Worm (Caenorhabditis elegans) whole organism, young adult: Measurements from ENCODE around the gene sel-10.
A peak's percentile ranks its signal among the peaks of the same experiment; 100 is the strongest.

Source experiments
- C17E4.6 ChIP-seq: fragments of 200-800 bp; sonication (Bioruptor generic); IDR thresholded peaks from 2 replicates; pipeline ENCODE4 v1.3.6; 2022; ENCODE audit warnings: missing genetic modification reagents, missing genetic modification characterization, missing compliant biosample characterization
- F10E7.11 ChIP-seq: sonication (generic microtip); optimal IDR thresholded peaks from 2 replicates; lab custom pipeline; 2017; ENCODE audit warnings: mild to moderate bottlenecking, missing genetic modification characterization, moderate library complexity, missing compliant biosample characterization
- Y53F4B.3 ChIP-seq: fragments of 200-800 bp; sonication (Bioruptor generic); IDR thresholded peaks from 2 replicates; pipeline ENCODE4 v1.3.6; 2022; ENCODE audit warnings: missing genetic modification reagents, missing genetic modification characterization, missing compliant biosample characterization
- Y53G8AR.9 ChIP-seq: fragments of 200-800 bp; sonication (Bioruptor generic); conservative IDR thresholded peaks from 2 replicates; pipeline ENCODE4 v1.3.6; 2022; ENCODE audit warnings: missing genetic modification reagents, missing genetic modification characterization, missing compliant biosample characterization
- Y79H2A.3 ChIP-seq: fragments of 200-800 bp; sonication (Bioruptor generic); conservative IDR thresholded peaks from 2 replicates; pipeline ENCODE4 v1.3.6; 2022; ENCODE audit warnings: missing genetic modification reagents, missing genetic modification characterization, missing compliant biosample characterization
- ZK185.1 ChIP-seq: sonication (generic microtip); optimal IDR thresholded peaks from 2 replicates; lab custom pipeline; 2016; ENCODE audit warnings: mild to moderate bottlenecking, missing genetic modification characterization, missing compliant biosample characterization; ENCODE audit not compliant: poor library complexity, severe bottlenecking
- athp-1 ChIP-seq: sonication (generic microtip); optimal IDR thresholded peaks from 2 replicates; lab custom pipeline; 2017; ENCODE audit warnings: mild to moderate bottlenecking, missing genetic modification characterization, missing compliant biosample characterization
- attf-6 ChIP-seq: fragments of 200-800 bp; sonication (Bioruptor generic); IDR thresholded peaks from 2 replicates; pipeline ENCODE4 v1.3.6; 2022; ENCODE audit warnings: missing genetic modification reagents, missing genetic modification characterization, missing compliant biosample characterization
- ccch-3 ChIP-seq: fragments of 200-800 bp; sonication (Bioruptor generic); optimal IDR thresholded peaks from 2 replicates; lab custom pipeline; 2018; ENCODE audit warnings: mild to moderate bottlenecking, missing genetic modification characterization, missing compliant biosample characterization
- cebp-1 ChIP-seq, 2 experiments: fragments of 200-800 bp in 1 of 2; sonication (Bioruptor generic) in 1 of 2; sonication (generic microtip) in 1 of 2; IDR thresholded peaks in 1 of 2; optimal IDR thresholded peaks in 1 of 2; 2 replicates each; pipeline versions ENCODE4 v1.3.6 to Lab custom; 2017 to 2022; ENCODE audit warnings: missing compliant biosample characterization in 2 of 2, missing genetic modification characterization in 2 of 2, mild to moderate bottlenecking in 1 of 2, missing genetic modification reagents in 1 of 2, moderate library complexity in 1 of 2
- ceh-100 ChIP-seq: fragments of 200-800 bp; sonication (Bioruptor generic); IDR thresholded peaks from 2 replicates; pipeline ENCODE4 v1.3.6; 2022; ENCODE audit warnings: missing genetic modification reagents, missing genetic modification characterization, missing compliant biosample characterization
- chd-7 ChIP-seq: sonication (generic microtip); optimal IDR thresholded peaks from 2 replicates; lab custom pipeline; 2016; ENCODE audit warnings: mild to moderate bottlenecking, missing genetic modification characterization, moderate library complexity, missing compliant biosample characterization
- dox-1 ChIP-seq: fragments of 200-800 bp; sonication (Bioruptor generic); IDR thresholded peaks from 2 replicates; pipeline ENCODE4 v1.3.6; 2022; ENCODE audit warnings: missing genetic modification reagents, missing genetic modification characterization, missing compliant biosample characterization
- dpl-1 ChIP-seq: fragments of 150-350 bp; optimal IDR thresholded peaks from 2 replicates; lab custom pipeline; 2014; ENCODE audit warnings: missing biosample characterization, missing genetic modification reagents, missing genetic modification characterization
- egl-44 ChIP-seq: fragments of 200-800 bp; sonication (Bioruptor generic); IDR thresholded peaks from 2 replicates; pipeline ENCODE4 v1.3.6; 2022; ENCODE audit warnings: missing genetic modification reagents, missing genetic modification characterization, missing compliant biosample characterization
- hsf-1 ChIP-seq: fragments of 200-800 bp; sonication (Bioruptor generic); IDR thresholded peaks from 2 replicates; pipeline ENCODE4 v1.3.6; 2022; ENCODE audit warnings: missing genetic modification reagents, missing genetic modification characterization, missing compliant biosample characterization
- lin-40 ChIP-seq: sonication (generic microtip); optimal IDR thresholded peaks from 2 replicates; lab custom pipeline; 2016; ENCODE audit warnings: missing genetic modification characterization, mild to moderate bottlenecking, missing compliant biosample characterization, missing genotype, missing genetic modification reagents
- lin-54 ChIP-seq: fragments of 200-800 bp; sonication (Bioruptor generic); optimal IDR thresholded peaks from 2 replicates; lab custom pipeline; 2018; ENCODE audit warnings: mild to moderate bottlenecking, missing genetic modification characterization, missing compliant biosample characterization
- lsl-1 ChIP-seq: fragments of 200-800 bp; sonication (Bioruptor generic); optimal IDR thresholded peaks from 2 replicates; lab custom pipeline; 2018; ENCODE audit warnings: mild to moderate bottlenecking, missing genetic modification characterization, moderate library complexity, missing compliant biosample characterization
- madf-10 ChIP-seq: sonication (generic microtip); optimal IDR thresholded peaks from 2 replicates; lab custom pipeline; 2016; ENCODE audit warnings: mild to moderate bottlenecking, missing genetic modification characterization, missing compliant biosample characterization
- madf-8 ChIP-seq: fragments of 200-800 bp; sonication (Bioruptor generic); conservative IDR thresholded peaks from 2 replicates; pipeline ENCODE4 v1.3.6; 2022; ENCODE audit warnings: missing genetic modification reagents, missing genetic modification characterization, missing compliant biosample characterization
- nhr-80 ChIP-seq: sonication (generic microtip); optimal IDR thresholded peaks from 2 replicates; lab custom pipeline; 2016; ENCODE audit warnings: missing genetic modification characterization, missing compliant biosample characterization
- nhr-90 ChIP-seq: sonication (generic microtip); optimal IDR thresholded peaks from 2 replicates; lab custom pipeline; 2016; ENCODE audit warnings: missing genotype, mild to moderate bottlenecking, missing genetic modification characterization, missing compliant biosample characterization
- pha-4 ChIP-seq: fragments of 150-350 bp; sonication (generic microtip); optimal IDR thresholded peaks from 2 replicates; lab custom pipeline; 2014; ENCODE audit warnings: missing biosample characterization, missing genetic modification reagents, missing genetic modification characterization
- rec-8 ChIP-seq, 2 experiments: sonication (generic microtip); optimal IDR thresholded peaks; 2 replicates each; lab custom pipeline; 2016; ENCODE audit warnings: mild to moderate bottlenecking in 2 of 2, missing genetic modification characterization in 2 of 2, missing genetic modification reagents in 2 of 2, missing genotype in 2 of 2, missing biosample characterization in 1 of 2, missing compliant biosample characterization in 1 of 2, moderate library complexity in 1 of 2
- tbp1 ChIP-seq: fragments of 200-800 bp; sonication (Bioruptor generic); optimal IDR thresholded peaks from 2 replicates; lab custom pipeline; 2018; ENCODE audit warnings: mild to moderate bottlenecking, missing genetic modification characterization, missing compliant biosample characterization
- ztf-25 ChIP-seq: fragments of 200-800 bp; sonication (Bioruptor generic); IDR thresholded peaks from 2 replicates; pipeline ENCODE4 v1.3.6; 2022; ENCODE audit warnings: missing genetic modification reagents, missing genetic modification characterization, missing compliant biosample characterization

sel-10 gene

DNA sequence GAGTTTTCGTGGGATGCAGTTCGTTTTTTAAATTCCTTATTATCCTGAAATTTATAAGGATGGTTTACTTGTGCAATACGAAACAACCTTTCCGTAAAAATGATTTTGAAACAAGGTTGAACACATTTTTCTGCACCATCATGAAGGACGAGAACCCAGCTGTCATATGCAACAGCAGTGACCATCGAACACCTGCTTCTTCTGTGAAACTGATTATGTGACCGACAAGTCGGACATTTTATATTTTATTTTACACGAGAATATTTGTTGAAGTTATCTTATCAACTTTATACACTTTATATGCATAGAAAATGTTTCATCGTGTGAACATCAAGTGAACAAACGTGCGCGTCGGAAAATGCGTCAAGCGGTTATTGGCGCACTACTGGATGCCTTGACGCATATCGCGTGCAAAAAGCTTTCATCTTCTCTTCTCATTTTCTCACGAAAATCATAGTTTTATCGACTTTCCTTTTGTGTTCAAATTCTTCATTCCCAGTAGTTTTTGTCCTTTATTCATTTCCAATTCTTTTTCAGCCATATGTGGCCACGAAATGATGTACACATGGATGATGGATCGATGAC, at the start of gene sel-10 (continued):
- no peak for TF ChIP-seq lin-54 (GFP tag; lab: Kevin White, UChicago)

DNA sequence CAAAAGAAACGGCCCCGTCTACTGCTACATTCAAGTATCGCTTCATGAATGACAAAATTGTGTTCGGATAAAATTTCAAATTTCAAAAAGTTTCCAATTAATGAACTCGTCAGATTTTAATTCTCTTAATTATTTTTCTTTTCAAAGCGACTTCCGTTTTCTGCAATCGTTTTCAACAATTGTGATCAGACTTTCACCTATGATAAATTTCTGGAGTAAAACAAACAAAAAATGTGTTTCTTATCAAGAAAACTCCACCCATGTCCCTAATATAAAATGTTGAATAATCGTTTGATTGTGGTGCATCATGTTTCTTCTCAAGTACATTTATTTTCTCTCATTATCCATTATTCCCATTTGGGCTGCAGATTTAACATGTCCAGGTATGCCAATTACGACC, 48.0 kb upstream of the sel-10 start, which contains the start of gene F20G2.5:
F20G2.5 (plus strand) TSS at position 301 of the 400 bp plus-strand sequence.
- TF ChIP-seq madf-8 (GFP tag; lab: Robert Waterston, UW), result no peak
- TF ChIP-seq F10E7.11, result no peak

DNA sequence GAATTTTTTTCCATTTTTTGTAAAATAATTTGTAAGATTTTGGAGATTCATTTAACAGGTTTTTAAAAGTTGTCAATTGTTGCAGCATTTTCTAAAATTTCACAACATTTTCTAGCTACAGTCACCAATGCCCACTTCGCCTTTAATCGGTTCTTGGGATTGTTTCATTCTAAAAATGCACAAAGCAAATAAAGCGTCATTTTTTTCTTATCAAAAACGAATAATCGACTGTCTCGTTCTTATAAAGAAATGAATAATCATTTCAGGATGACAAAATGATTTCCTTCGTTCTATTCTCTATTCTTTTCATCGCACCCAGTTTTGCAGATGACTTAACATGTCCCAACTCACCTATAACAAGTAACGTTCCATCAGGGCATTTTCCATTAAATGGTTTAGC, 43.6 kb upstream of the sel-10 start, which contains the start of gene F53C11.1:
F53C11.1 (plus strand) TSS at position 268 of the 400 bp plus-strand sequence.
- TF ChIP-seq nhr-80 (peak; percentile 46), dpl-1 (GFP tag; lab: Kevin White, UChicago) (no peak), Y53F4B.3 (GFP tag; lab: Robert Waterston, UW) (no peak), lsl-1 (no peak), Y79H2A.3 (GFP tag; lab: Robert Waterston, UW) (no peak)

DNA sequence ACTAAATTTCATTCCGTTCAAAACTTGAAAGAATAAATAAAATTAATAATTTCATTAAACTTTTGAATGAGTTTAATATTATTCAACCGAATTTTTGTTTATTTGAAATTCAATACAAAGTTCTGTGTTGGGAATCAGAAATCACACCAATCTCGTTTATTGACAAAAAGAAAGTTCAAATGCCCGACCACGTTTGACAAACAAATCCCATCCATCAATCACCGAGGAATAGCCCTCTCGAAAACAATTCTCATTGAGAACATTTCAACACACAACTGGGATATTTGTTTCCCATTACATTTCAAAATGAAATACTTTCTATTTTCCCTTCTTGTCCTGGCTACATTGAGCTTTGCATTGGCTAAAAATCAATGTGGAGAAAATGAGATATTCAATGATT, 41.3 kb upstream of the sel-10 start, which contains the start of gene F53C11.9:
F53C11.9 (plus strand) TSS at position 159 of the 400 bp plus-strand sequence.
- TF ChIP-seq rec-8 (tag; optimal IDR thresholded peaks at IDR 0.05; lab: Kevin White, UChicago) (no peak), ccch-3 (no peak), lin-40 (tag; lab: Kevin White, UChicago) (no peak), ceh-100 (GFP tag; lab: Robert Waterston, UW) (no peak)

DNA sequence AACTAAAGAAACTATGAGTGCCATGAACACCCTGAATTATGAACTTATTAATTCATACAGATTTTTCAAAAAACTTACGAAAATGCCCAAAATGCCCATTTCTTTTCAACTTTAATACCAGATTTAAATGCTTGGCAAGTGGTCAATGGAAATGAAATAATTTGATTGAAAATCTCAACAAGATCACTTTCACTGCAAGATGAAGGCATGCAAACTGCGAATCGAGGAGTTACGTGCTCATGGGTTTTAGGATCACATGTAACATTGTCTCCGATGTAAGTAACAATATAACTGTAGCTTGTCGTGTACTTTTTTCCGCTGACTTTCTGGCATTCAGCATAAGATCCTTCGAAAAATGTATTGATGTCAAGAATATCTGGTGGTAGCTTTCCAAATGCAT, 38.3 kb upstream of the sel-10 start:
- TF ChIP-seq hsf-1 (GFP tag; lab: Robert Waterston, UW) (no peak), cebp-1 (GFP tag; IDR thresholded peaks at IDR 0.05; lab: Robert Waterston, UW) (no peak), cebp-1 (tag; optimal IDR thresholded peaks at IDR 0.05; lab: Kevin White, UChicago) (no peak), Y53G8AR.9 (no peak)

DNA sequence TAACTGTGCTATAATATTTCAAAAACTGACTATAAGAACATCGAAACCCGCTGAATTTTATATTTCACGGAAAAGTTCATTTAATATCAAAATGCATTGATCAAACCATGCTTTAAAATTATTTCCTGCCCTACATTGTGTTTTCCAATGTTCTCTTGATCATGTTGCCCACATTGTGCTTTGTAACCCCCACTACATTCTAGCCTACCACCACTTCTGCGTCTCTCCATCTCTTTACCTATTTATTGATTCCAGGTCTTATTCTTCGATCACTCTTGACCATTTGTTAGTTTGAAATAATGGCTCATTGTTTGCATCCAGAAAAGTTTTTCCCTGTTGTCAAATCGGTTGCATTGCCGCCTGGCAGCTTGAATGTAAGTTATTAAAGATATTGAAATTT, 37.0 kb upstream of the sel-10 start, which contains the start of gene decr-1.1:
decr-1.1 (plus strand) TSS at position 210 of the 400 bp plus-strand sequence.
- TF ChIP-seq dox-1 (GFP tag; lab: Robert Waterston, UW), result 0 out of 2 replicates have a peak, but pooled peaks have one; percentile 18
- peak; percentile 30 for TF ChIP-seq nhr-80
- TF ChIP-seq Y53G8AR.9, result no peak
- no peak for TF ChIP-seq attf-6 (GFP tag; lab: Robert Waterston, UW)
- TF ChIP-seq pha-4 (tag; lab: Kevin White, UChicago), result no peak
- peak; percentile 25 for TF ChIP-seq ZK185.1 (tag; lab: Kevin White, UChicago)

DNA sequence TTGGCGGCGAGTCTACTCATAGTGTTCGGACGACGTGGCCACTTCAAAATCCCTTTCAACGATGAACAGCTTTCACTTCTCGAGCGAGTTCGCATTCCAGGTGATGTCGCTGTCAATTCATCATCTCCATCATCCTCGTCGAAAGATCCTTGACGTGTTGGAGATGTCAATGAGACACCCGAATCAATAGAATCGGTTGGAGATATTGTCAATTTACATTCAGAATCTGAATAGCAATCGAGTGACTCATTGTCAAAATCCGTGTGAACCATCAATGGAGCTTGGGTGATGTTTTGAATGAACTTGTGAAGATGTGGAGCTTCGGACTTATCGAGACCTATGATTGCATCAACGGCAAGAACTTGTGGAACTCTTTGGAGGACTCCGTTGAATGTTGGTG, 33.4 kb upstream of the sel-10 start:
- TF ChIP-seq nhr-90 (no peak), chd-7 (tag; lab: Kevin White, UChicago) (no peak), athp-1 (tag; lab: Kevin White, UChicago) (no peak), madf-10 (tag; lab: Kevin White, UChicago) (no peak), tbp1 (no peak), ZK185.1 (tag; lab: Kevin White, UChicago) (no peak), pha-4 (tag; lab: Kevin White, UChicago) (no peak), egl-44 (GFP tag; lab: Robert Waterston, UW) (no peak), ztf-25 (GFP tag; lab: Robert Waterston, UW) (no peak), C17E4.6 (GFP tag; lab: Robert Waterston, UW) (no peak)
